Worm (Caenorhabditis elegans): ENCODE data around the gene adt-3.

Gene adt-3

ce11 chrX:3973534-3973933 lies 42.1 kb downstream of the adt-3 start, which contains the start of gene C16B8.4:
Gene C16B8.4 (minus strand): TSS chrX:3973634.
- TF ChIP-seq ztf-6 (GFP tag; IDR thresholded peaks at IDR 0.05) (no peak), efl-1 (GFP tag; optimal IDR thresholded peaks at IDR 0.05) (no peak), nhr-27 (tag; optimal IDR thresholded peaks at IDR 0.05) (no peak), tbx-9 (tag; optimal IDR thresholded peaks at IDR 0.05; ENCODE audit: borderline replicate concordance) (no peak), cebp-1 (GFP tag; IDR thresholded peaks at IDR 0.05) (no peak), cebp-1 (tag; optimal IDR thresholded peaks at IDR 0.05) (no peak), C17E4.6 (GFP tag; IDR thresholded peaks at IDR 0.05) (no peak), T07F8.4 (tag; optimal IDR thresholded peaks at IDR 0.05) (no peak), lin-26 (GFP tag; IDR thresholded peaks at IDR 0.05) (no peak)

- TF ChIP-seq egl-18 (GFP tag; IDR thresholded peaks at IDR 0.05) (no peak), cebp-1 (GFP tag; IDR thresholded peaks at IDR 0.05) (no peak), cebp-1 (tag; optimal IDR thresholded peaks at IDR 0.05) (no peak)
These were observed 42.7 kb downstream of the adt-3 start for ce11 chrX:3974160-3974559.

ce11 chrX:3976755-3977154 lies 45.3 kb downstream of the adt-3 start:
- no peak for TF ChIP-seq F52B5.7 (tag; optimal IDR thresholded peaks at IDR 0.05)
- TF ChIP-seq mes-4 (tag; optimal IDR thresholded peaks at IDR 0.05), result no peak
- no peak for TF ChIP-seq nhr-179 (tag; optimal IDR thresholded peaks at IDR 0.05)
- no peak for TF ChIP-seq ceh-79 (tag; optimal IDR thresholded peaks at IDR 0.05)
- no peak for TF ChIP-seq Y67H2A.10 (GFP tag; conservative IDR thresholded peaks at IDR 0.05)
- no peak for TF ChIP-seq Y95B8A.8 (GFP tag; IDR thresholded peaks at IDR 0.05)
- TF ChIP-seq tbx-9 (tag; optimal IDR thresholded peaks at IDR 0.05; ENCODE audit: borderline replicate concordance), result no peak
- TF ChIP-seq atf-7 (tag; optimal IDR thresholded peaks at IDR 0.05), result no peak
- no peak for TF ChIP-seq lin-40 (tag; optimal IDR thresholded peaks at IDR 0.05)
- no peak for TF ChIP-seq die-1 (tag; optimal IDR thresholded peaks at IDR 0.05)
- no peak for TF ChIP-seq cebp-2 (GFP tag; IDR thresholded peaks at IDR 0.05)
- TF ChIP-seq egl-18 (GFP tag; IDR thresholded peaks at IDR 0.05), result no peak
- no peak for TF ChIP-seq let-526 (GFP tag; IDR thresholded peaks at IDR 0.05)
- no peak for TF ChIP-seq B0261.1 (tag; optimal IDR thresholded peaks at IDR 0.05)
- no peak for TF ChIP-seq repo-1 (tag; optimal IDR thresholded peaks at IDR 0.05)
- no peak for TF ChIP-seq nfya-1 (tag; optimal IDR thresholded peaks at IDR 0.05; ENCODE audit: borderline replicate concordance, insufficient read depth)
- TF ChIP-seq zfh-2 (GFP tag; conservative IDR thresholded peaks at IDR 0.05), result no peak
- no peak for TF ChIP-seq dpff-1 (tag; optimal IDR thresholded peaks at IDR 0.05)
- no peak for TF ChIP-seq unc-62 (GFP tag; optimal IDR thresholded peaks at IDR 0.05)

ce11 chrX:3977271-3977670 lies 45.8 kb downstream of the adt-3 start:
- TF ChIP-seq pbrm-1 (GFP tag; IDR thresholded peaks at IDR 0.05), result no peak
- TF ChIP-seq F55B11.4 (tag; optimal IDR thresholded peaks at IDR 0.05; ENCODE audit: borderline replicate concordance, insufficient read depth), result no peak
- TF ChIP-seq nhr-80 (tag; optimal IDR thresholded peaks at IDR 0.05), result no peak
- TF ChIP-seq ztf-26 (tag; optimal IDR thresholded peaks at IDR 0.05), result no peak
- TF ChIP-seq mxl-1 (tag; optimal IDR thresholded peaks at IDR 0.05), result no peak
- TF ChIP-seq tbx-9 (tag; optimal IDR thresholded peaks at IDR 0.05; ENCODE audit: borderline replicate concordance), result no peak
- TF ChIP-seq snpc-1.3 (tag; optimal IDR thresholded peaks at IDR 0.05; ENCODE audit: insufficient read depth), result no peak
- TF ChIP-seq egl-44 (GFP tag; IDR thresholded peaks at IDR 0.05), result no peak
- no peak for TF ChIP-seq nfya-2 (GFP tag; IDR thresholded peaks at IDR 0.05)
- no peak for TF ChIP-seq Y56A3A.18 (GFP tag; IDR thresholded peaks at IDR 0.05)
- TF ChIP-seq lsy-27 (tag; optimal IDR thresholded peaks at IDR 0.05; ENCODE audit: borderline replicate concordance, insufficient read depth), result no peak
- no peak for TF ChIP-seq B0336.3 (GFP tag; IDR thresholded peaks at IDR 0.05)
- no peak for TF ChIP-seq ceh-100 (GFP tag; IDR thresholded peaks at IDR 0.05)
- no peak for TF ChIP-seq die-1 (tag; optimal IDR thresholded peaks at IDR 0.05)
- TF ChIP-seq K11D2.4 (GFP tag; IDR thresholded peaks at IDR 0.05), result no peak
- TF ChIP-seq Y53F4B.3 (GFP tag; IDR thresholded peaks at IDR 0.05), result no peak
- TF ChIP-seq madf-8 (GFP tag; conservative IDR thresholded peaks at IDR 0.05), result no peak
- no peak for TF ChIP-seq hrde-1 (tag; optimal IDR thresholded peaks at IDR 0.05; ENCODE audit: borderline replicate concordance)

Measured in whole organism, young adult.